Fruit fly (Drosophila melanogaster) whole organism, embryonic: ENCODE data around the gene bmm.
A peak's percentile ranks its signal among the peaks of the same experiment; 100 is the strongest.

Source experiments
- Antp ChIP-seq: fragments of 200-800 bp; sonication (Bioruptor generic); optimal IDR thresholded peaks from 3 replicates; lab custom pipeline; 2016; ENCODE audit warnings: missing biosample characterization, missing genetic modification characterization
- CG1024 ChIP-seq: fragments of 200-800 bp; sonication (Bioruptor generic); IDR thresholded peaks from 2 replicates; pipeline ENCODE4 v1.3.6; 2022; ENCODE audit warnings: missing biosample characterization, missing genetic modification characterization
- CG1233 ChIP-seq: fragments of 200-800 bp; sonication (Bioruptor generic); optimal IDR thresholded peaks from 4 replicates; lab custom pipeline; 2018; ENCODE audit warnings: missing biosample characterization, mild to moderate bottlenecking, missing genetic modification characterization
- CG15514 ChIP-seq: fragments of 200-800 bp; sonication (Bioruptor generic); optimal IDR thresholded peaks from 3 replicates; lab custom pipeline; 2017; ENCODE audit warnings: missing biosample characterization, missing genetic modification characterization, mild to moderate bottlenecking, moderate library complexity, missing genetic modification reagents
- CG1603 ChIP-seq: fragments of 200-800 bp; sonication (Bioruptor generic); optimal IDR thresholded peaks from 2 replicates; lab custom pipeline; 2019; ENCODE audit warnings: missing biosample characterization, mild to moderate bottlenecking, missing genetic modification characterization, moderate library complexity
- CG17385 ChIP-seq: fragments of 200-800 bp; sonication (Bioruptor generic); optimal IDR thresholded peaks from 3 replicates; lab custom pipeline; 2018; ENCODE audit warnings: missing biosample characterization, mild to moderate bottlenecking, missing genetic modification characterization
- CG17802 ChIP-seq: fragments of 200-800 bp; sonication (Bioruptor generic); optimal IDR thresholded peaks from 2 replicates; lab custom pipeline; 2018; ENCODE audit warnings: missing biosample characterization, mild to moderate bottlenecking, missing genetic modification characterization, moderate library complexity
- CG1792 ChIP-seq: fragments of 200-800 bp; sonication (Bioruptor generic); optimal IDR thresholded peaks from 2 replicates; lab custom pipeline; 2016; ENCODE audit warnings: missing biosample characterization, missing genetic modification characterization
- CG30431 ChIP-seq: fragments of 200-800 bp; sonication (Bioruptor generic); optimal IDR thresholded peaks from 2 replicates; lab custom pipeline; 2017; ENCODE audit warnings: missing biosample characterization, missing genetic modification characterization
- CG3163 ChIP-seq: fragments of 200-800 bp; sonication (Bioruptor generic); optimal IDR thresholded peaks from 3 replicates; lab custom pipeline; 2016; ENCODE audit warnings: missing biosample characterization, missing genetic modification characterization
- CG4854 ChIP-seq: fragments of 200-800 bp; sonication (Bioruptor generic); optimal IDR thresholded peaks from 2 replicates; lab custom pipeline; 2016; ENCODE audit warnings: missing biosample characterization, missing genetic modification characterization, inconsistent platforms
- CG6765 ChIP-seq: fragments of 200-800 bp; sonication (Bioruptor generic); optimal IDR thresholded peaks from 3 replicates; lab custom pipeline; 2017; ENCODE audit warnings: missing biosample characterization, mild to moderate bottlenecking, missing genetic modification characterization
- CG6813 ChIP-seq: fragments of 200-800 bp; sonication (Bioruptor generic); optimal IDR thresholded peaks from 2 replicates; lab custom pipeline; 2017; ENCODE audit warnings: missing biosample characterization, missing genetic modification characterization, mild to moderate bottlenecking, moderate library complexity, missing genetic modification reagents
- CG6854 ChIP-seq: fragments of 200-800 bp; sonication (Bioruptor generic); optimal IDR thresholded peaks from 3 replicates; lab custom pipeline; 2017; ENCODE audit warnings: missing biosample characterization, mild to moderate bottlenecking, missing genetic modification characterization
- CG7928 ChIP-seq: fragments of 200-800 bp; sonication (Bioruptor generic); optimal IDR thresholded peaks from 2 replicates; lab custom pipeline; 2017; ENCODE audit warnings: missing biosample characterization, mild to moderate bottlenecking, missing genetic modification characterization
- CG8944 ChIP-seq: fragments of 200-800 bp; sonication (Bioruptor generic); optimal IDR thresholded peaks from 3 replicates; lab custom pipeline; 2016; ENCODE audit warnings: missing biosample characterization, missing genetic modification characterization
- Dip2 ChIP-seq: fragments of 200-800 bp; sonication (Bioruptor generic); IDR thresholded peaks from 2 replicates; pipeline ENCODE4 v1.3.6; 2022; ENCODE audit warnings: missing biosample characterization, missing genetic modification characterization
- Drgx ChIP-seq: fragments of 200-800 bp; sonication (Bioruptor generic); IDR thresholded peaks from 2 replicates; pipeline ENCODE4 v1.3.6; 2022; ENCODE audit warnings: missing biosample characterization, missing genetic modification characterization
- E2f1 ChIP-seq: fragments of 200-800 bp; sonication (Bioruptor generic); IDR thresholded peaks from 2 replicates; pipeline ENCODE4 v1.3.6; 2022; ENCODE audit warnings: missing biosample characterization, missing genetic modification characterization
- HmgZ ChIP-seq: fragments of 200-800 bp; sonication (Bioruptor generic); optimal IDR thresholded peaks from 2 replicates; lab custom pipeline; 2018; ENCODE audit warnings: missing biosample characterization, mild to moderate bottlenecking, missing genetic modification characterization
- Mes4 ChIP-seq: fragments of 200-800 bp; sonication (Bioruptor generic); optimal IDR thresholded peaks from 2 replicates; lab custom pipeline; 2016; ENCODE audit warnings: missing biosample characterization, missing genetic modification characterization
- Oli ChIP-seq: fragments of 200-800 bp; sonication (Bioruptor generic); optimal IDR thresholded peaks from 2 replicates; lab custom pipeline; 2018; ENCODE audit warnings: missing biosample characterization, mild to moderate bottlenecking, missing genetic modification characterization, moderate library complexity
- PHDP ChIP-seq: fragments of 200-800 bp; sonication (Bioruptor generic); optimal IDR thresholded peaks from 3 replicates; lab custom pipeline; 2018; ENCODE audit warnings: missing biosample characterization, mild to moderate bottlenecking, missing genetic modification characterization, moderate library complexity
- TFAM ChIP-seq: fragments of 200-800 bp; sonication (Bioruptor generic); optimal IDR thresholded peaks from 2 replicates; lab custom pipeline; 2017; ENCODE audit warnings: missing biosample characterization, missing genetic modification characterization, inconsistent platforms
- Taf1 ChIP-seq: fragments of 200-800 bp; sonication (Bioruptor generic); IDR thresholded peaks from 2 replicates; pipeline ENCODE4 v1.3.6; 2022; ENCODE audit warnings: missing biosample characterization, missing genetic modification characterization
- crp ChIP-seq, 2 experiments: fragments of 200-800 bp; sonication (Bioruptor generic); optimal IDR thresholded peaks; 2 replicates in 1 of 2; 3 replicates in 1 of 2; lab custom pipeline; 2017; ENCODE audit warnings: missing biosample characterization in 2 of 2, missing genetic modification characterization in 2 of 2, mild to moderate bottlenecking in 1 of 2, moderate library complexity in 1 of 2
- dati ChIP-seq: fragments of 200-800 bp; sonication (Bioruptor generic); IDR thresholded peaks from 2 replicates; pipeline ENCODE4 v1.3.6; 2022; ENCODE audit warnings: missing biosample characterization, missing genetic modification characterization
- ems ChIP-seq: fragments of 200-800 bp; sonication (Bioruptor generic); optimal IDR thresholded peaks from 3 replicates; lab custom pipeline; 2016; ENCODE audit warnings: missing biosample characterization, missing genetic modification characterization
- ftz-f1 ChIP-seq: fragments of 200-800 bp; sonication (Bioruptor generic); optimal IDR thresholded peaks from 2 replicates; lab custom pipeline; 2016; ENCODE audit warnings: missing biosample characterization, missing genetic modification characterization
- gsb ChIP-seq: fragments of 200-800 bp; sonication (Bioruptor generic); IDR thresholded peaks from 2 replicates; pipeline ENCODE4 v1.3.6; 2022; ENCODE audit warnings: missing biosample characterization, missing genetic modification characterization
- hth ChIP-seq: fragments of >200 bp; optimal IDR thresholded peaks from 2 replicates; lab custom pipeline; 2017; ENCODE audit warnings: inconsistent platforms
- jigr1 ChIP-seq: fragments of 200-800 bp; sonication (Bioruptor generic); IDR thresholded peaks from 3 replicates; pipeline ENCODE4 v1.3.6; 2022; ENCODE audit warnings: missing biosample characterization, missing genetic modification characterization
- lab ChIP-seq: fragments of 200-800 bp; sonication (Bioruptor generic); optimal IDR thresholded peaks from 3 replicates; lab custom pipeline; 2017; ENCODE audit warnings: missing biosample characterization, missing genetic modification characterization, mild to moderate bottlenecking, moderate library complexity, missing genetic modification reagents
- nom ChIP-seq: fragments of 200-800 bp; sonication (Bioruptor generic); optimal IDR thresholded peaks from 2 replicates; lab custom pipeline; 2017; ENCODE audit warnings: missing biosample characterization, missing genetic modification characterization, mild to moderate bottlenecking, moderate library complexity, missing genetic modification reagents
- phol ChIP-seq: fragments of 200-800 bp; sonication (Bioruptor generic); optimal IDR thresholded peaks from 3 replicates; lab custom pipeline; 2018; ENCODE audit warnings: missing biosample characterization, mild to moderate bottlenecking, missing genetic modification characterization, moderate library complexity
- ro ChIP-seq: fragments of 200-800 bp; sonication (Bioruptor generic); IDR thresholded peaks from 2 replicates; pipeline ENCODE4 v1.3.6; 2022; ENCODE audit warnings: missing biosample characterization, missing genetic modification characterization
- sima ChIP-seq: fragments of 200-800 bp; sonication (Bioruptor generic); optimal IDR thresholded peaks from 2 replicates; lab custom pipeline; 2016; ENCODE audit warnings: missing biosample characterization, missing genetic modification characterization
- tna ChIP-seq: fragments of 200-800 bp; sonication (Bioruptor generic); IDR thresholded peaks from 2 replicates; pipeline ENCODE4 v1.3.6; 2022; ENCODE audit warnings: missing biosample characterization, missing genetic modification characterization; ENCODE audit not compliant: partially characterized antibody
- vnd ChIP-seq: fragments of 200-800 bp; sonication (Bioruptor generic); IDR thresholded peaks from 3 replicates; pipeline ENCODE4 v1.3.6; 2022; ENCODE audit warnings: missing biosample characterization, missing genetic modification characterization; ENCODE audit not compliant: partially characterized antibody

The bmm gene

dm6 chr3L:14761837-14762785, 24.1 kb downstream of the bmm start, which contains the start of the genes Tsen34 and Mgat4a (continued):
- no peak for TF ChIP-seq jigr1 (GFP tag; lab: Robert Waterston, UW)
- TF ChIP-seq lab = no peak
- TF ChIP-seq Drgx (GFP tag; lab: Robert Waterston, UW) = no peak
- TF ChIP-seq vnd (GFP tag; lab: Robert Waterston, UW) = peak; percentile 17; the same call in 1 of the 3 replicates
- no peak for TF ChIP-seq dati
- no peak for TF ChIP-seq TFAM (GFP tag; lab: Kevin White, UChicago)
- TF ChIP-seq CG30431 = no peak
- TF ChIP-seq HmgZ = peak; percentile 50
- TF ChIP-seq crp (GFP tag; optimal IDR thresholded peaks at IDR 0.05; lab: Kevin White, UChicago) = peak in 1 of 2 experiments; percentile 39
- TF ChIP-seq CG6813 (GFP tag; lab: Kevin White, UChicago) = peak; percentile 35
- TF ChIP-seq CG4854 (GFP tag; lab: Kevin White, UChicago) = peak; percentile 52
- peak; percentile 35 for TF ChIP-seq CG17385 (GFP tag; lab: Kevin White, UChicago)
- peak; percentile 1 for TF ChIP-seq CG3163 (GFP tag; lab: Kevin White, UChicago)
- peak; percentile 25 for TF ChIP-seq CG17802
- TF ChIP-seq CG6854 = peak; percentile 25
- peak; percentile 35 for TF ChIP-seq PHDP (tag; lab: Kevin White, UChicago)
- TF ChIP-seq sima (GFP tag; lab: Kevin White, UChicago) = no peak
- TF ChIP-seq phol = peak; percentile 37
- TF ChIP-seq CG8944 (GFP tag; lab: Kevin White, UChicago) = no peak
- no peak for TF ChIP-seq Dip2 (GFP tag; lab: Robert Waterston, UW)
- no peak; the same call in 1 of the 2 replicates for TF ChIP-seq E2f1 (GFP tag; lab: Robert Waterston, UW)
- no peak for TF ChIP-seq nom
- peak; percentile 38; the same call in 1 of the 2 replicates for TF ChIP-seq gsb (GFP tag; lab: Robert Waterston, UW)
- peak; percentile 47; the same call in 1 of the 2 replicates for TF ChIP-seq tna
- TF ChIP-seq Mes4 (GFP tag; lab: Kevin White, UChicago) = no peak
- peak; percentile 56 for TF ChIP-seq CG6765 (GFP tag; lab: Kevin White, UChicago)
- peak; percentile 58 for TF ChIP-seq CG1792
- TF ChIP-seq CG15514 (GFP tag; lab: Kevin White, UChicago) = peak; percentile 46
- TF ChIP-seq CG1024 (GFP tag; lab: Robert Waterston, UW) = no peak; the same call in 1 of the 2 replicates
- peak; percentile 27 for TF ChIP-seq CG7928 (GFP tag; lab: Kevin White, UChicago)
- TF ChIP-seq hth (lab: Kevin White, UChicago) = no peak
- no peak for TF ChIP-seq ro (GFP tag; lab: Robert Waterston, UW)
- TF ChIP-seq ems (GFP tag; lab: Kevin White, UChicago) = no peak
- no peak for TF ChIP-seq CG1603 (tag; lab: Kevin White, UChicago)
- TF ChIP-seq CG1233 (GFP tag; lab: Kevin White, UChicago) = peak; percentile 47
- TF ChIP-seq Antp (GFP tag; lab: Kevin White, UChicago) = no peak
- TF ChIP-seq ftz-f1 (GFP tag; lab: Kevin White, UChicago) = no peak
- TF ChIP-seq Oli = no peak
- no peak; the same call in 1 of the 2 replicates for TF ChIP-seq Taf1 (GFP tag; lab: Robert Waterston, UW)
- TF ChIP-seq, all 482 proteins: peak for 211
